Worm (Caenorhabditis elegans) whole organism, L4/young adult: ENCODE measurements around the gene ndua-7.

Experiments
- W03F9.2 ChIP-seq: fragments of 150-350 bp; optimal IDR thresholded peaks from 2 replicates; lab custom pipeline; 2014; ENCODE audit warnings: missing biosample characterization, missing genetic modification characterization
- dao-5 ChIP-seq: sonication (generic microtip); optimal IDR thresholded peaks from 2 replicates; lab custom pipeline; 2016; ENCODE audit warnings: missing genotype, missing genetic modification characterization, moderate library complexity, missing compliant biosample characterization
- him-1 ChIP-seq: sonication (generic microtip); optimal IDR thresholded peaks from 2 replicates; lab custom pipeline; 2016; ENCODE audit warnings: missing genotype, missing genetic modification reagents, missing genetic modification characterization, missing compliant biosample characterization

The ndua-7 gene

DNA sequence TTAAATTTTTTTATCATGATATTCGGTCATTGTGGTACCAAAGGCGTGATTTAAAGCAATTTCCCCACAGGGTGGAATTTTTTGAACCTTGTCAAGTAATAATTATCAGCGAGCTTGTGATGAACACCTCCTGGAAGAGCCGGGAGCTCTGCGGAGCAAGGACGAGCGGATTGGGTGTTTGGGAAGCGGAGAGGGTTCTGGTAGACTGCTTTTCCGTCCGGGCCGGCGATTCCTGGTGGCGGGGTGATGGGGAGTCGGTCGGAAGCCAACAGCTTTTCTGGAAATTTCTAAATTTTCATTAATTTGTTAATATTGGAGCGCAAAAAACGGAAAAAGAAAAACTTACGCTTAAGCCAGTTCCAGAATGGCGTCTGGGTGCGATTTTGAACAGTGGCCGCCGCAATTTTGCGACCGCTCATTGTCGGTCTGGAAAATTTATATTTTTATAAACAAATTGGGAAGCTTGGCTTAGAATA is at the start of gene ndua-7:
Gene ndua-7 (minus strand): TSS at position 426 of the 476 bp plus-strand sequence.
- TF ChIP-seq dao-5 (tag; lab: Kevin White, UChicago): no peak

DNA sequence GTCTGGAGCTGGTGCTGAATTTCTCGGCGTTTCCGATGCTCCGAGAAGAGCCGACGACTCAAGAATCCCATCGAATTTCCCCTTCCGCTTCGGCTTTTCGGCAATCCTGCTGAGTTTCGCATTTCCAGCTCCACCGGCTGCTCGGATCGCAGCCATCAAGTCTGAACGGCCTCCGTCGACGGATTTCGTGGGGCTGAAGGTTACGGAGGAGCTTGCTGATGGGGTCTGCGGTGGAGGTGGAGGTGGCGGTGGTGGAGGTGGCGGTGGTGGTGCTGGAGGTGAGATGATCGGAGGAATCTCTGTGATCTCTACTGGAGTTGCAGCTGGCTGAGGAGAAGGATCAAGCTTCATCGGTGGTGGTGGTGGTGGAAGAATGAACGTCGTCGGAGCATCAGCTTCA is 48.6 kb upstream of the ndua-7 start:
- TF ChIP-seq him-1 (tag; lab: Kevin White, UChicago) (no peak), W03F9.2 (no peak), dao-5 (tag; lab: Kevin White, UChicago) (no peak)

DNA sequence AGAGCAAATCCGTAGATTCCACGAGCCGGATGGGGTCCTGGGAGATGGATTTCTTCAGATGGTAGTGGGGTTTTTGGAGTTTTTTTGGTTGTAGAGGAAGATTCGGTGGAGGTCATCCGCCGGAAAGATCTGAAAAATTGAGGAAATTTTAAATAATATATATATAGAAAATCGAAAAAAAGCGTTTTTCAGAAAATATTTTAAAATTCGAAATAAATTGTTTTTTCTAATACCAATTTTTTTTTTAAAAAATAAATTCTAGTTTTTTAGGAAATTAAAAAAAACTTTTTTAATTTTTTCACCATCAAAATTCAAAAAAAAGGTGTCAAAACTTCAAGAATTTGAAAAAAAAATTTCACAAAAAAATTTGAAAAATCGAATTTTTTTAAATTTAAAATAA is 46.6 kb upstream of the ndua-7 start, which contains the start of the genes noa-1 and Y48E1B.17:
Gene noa-1 (minus strand): TSS at position 101 of the 400 bp plus-strand sequence.
Gene Y48E1B.17 (minus strand): TSS at position 129 of the 400 bp plus-strand sequence.
- no peak for TF ChIP-seq W03F9.2

DNA sequence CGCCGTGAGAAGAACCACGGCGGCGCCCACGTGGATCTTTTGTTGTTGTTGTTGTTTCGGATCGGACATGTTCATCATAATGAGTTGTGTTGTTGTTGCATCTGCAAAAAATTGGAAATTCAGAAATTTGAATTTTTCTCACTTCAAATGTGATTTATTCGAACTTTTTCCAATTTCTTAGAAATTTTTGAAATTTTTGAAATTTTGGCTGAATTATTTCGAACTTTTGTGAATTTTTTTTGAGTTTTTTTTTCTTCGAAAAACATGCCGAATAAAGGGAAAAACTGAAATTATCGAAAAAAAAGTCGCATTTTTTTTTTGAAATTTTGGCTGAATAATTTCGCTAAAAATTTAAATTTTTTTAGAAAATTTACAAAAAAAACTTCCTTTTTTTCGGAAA is 36.7 kb upstream of the ndua-7 start, which contains the start of gene snx-14:
Gene snx-14 (minus strand): TSS at position 101 of the 400 bp plus-strand sequence.
- TF ChIP-seq dao-5 (tag; lab: Kevin White, UChicago): no peak
- TF ChIP-seq him-1 (tag; lab: Kevin White, UChicago): no peak
- no peak for TF ChIP-seq W03F9.2

DNA sequence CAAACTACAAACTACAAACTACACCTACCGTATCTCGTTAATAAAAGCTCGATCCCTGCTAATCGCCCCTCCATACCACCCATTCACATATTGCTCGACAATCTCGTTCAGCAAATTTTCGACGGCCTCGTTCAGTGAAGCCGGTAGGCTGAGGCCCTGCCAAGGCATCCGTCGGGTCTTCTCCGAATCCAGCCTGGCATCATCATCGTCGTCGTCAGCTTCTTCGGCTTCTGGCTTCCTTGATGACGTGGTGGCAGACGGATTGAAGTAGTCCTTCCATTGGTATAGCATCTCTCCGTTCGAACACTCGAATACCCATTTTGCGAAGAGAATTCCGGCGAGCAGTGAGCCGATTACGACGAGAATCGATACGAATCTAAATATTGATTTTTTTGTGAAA is 36.3 kb upstream of the ndua-7 start:
- TF ChIP-seq him-1 (tag; lab: Kevin White, UChicago) (no peak), dao-5 (tag; lab: Kevin White, UChicago) (no peak), W03F9.2 (no peak)

DNA sequence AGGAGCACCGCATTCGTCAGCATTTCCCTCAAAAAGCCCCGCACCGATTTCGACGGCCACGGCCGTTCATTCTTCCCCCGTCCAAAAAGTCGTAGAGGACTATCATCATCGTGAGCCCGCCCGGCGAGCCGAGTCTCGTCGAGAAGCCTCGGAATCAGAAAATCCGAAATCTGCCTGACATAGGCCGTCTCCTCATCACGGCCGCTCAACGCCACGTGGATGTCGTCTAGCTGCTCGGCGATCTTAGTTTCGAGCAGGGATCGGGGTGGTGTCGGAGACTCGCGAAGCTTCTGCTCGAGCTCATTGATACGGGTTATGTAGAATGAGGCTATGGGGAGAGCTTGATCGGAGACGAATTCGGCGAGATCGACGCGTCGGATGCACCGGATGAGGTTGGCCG is 34.7 kb upstream of the ndua-7 start:
- TF ChIP-seq him-1 (tag; lab: Kevin White, UChicago) (no peak), W03F9.2 (no peak), dao-5 (tag; lab: Kevin White, UChicago) (no peak)

DNA sequence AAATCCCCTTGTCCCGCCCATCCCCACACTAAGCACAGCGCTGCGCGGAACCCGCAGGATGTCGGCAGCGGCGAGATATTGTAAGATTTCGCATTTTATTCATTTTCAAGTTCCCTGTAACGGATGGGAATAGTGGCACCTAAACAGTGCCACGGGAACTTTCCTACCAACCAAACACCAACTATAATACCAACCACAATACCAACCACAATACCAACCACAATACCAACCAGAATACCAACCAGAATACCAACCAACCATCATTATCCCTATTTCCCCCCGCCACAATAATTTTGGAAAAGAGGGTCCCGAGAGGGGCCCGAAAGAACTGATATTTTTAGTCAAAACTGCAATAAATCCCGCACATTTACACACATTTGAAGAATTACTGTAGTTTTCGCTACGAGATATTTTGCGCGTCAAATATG is 27.6 kb upstream of the ndua-7 start:
- TF ChIP-seq W03F9.2 (no peak), dao-5 (tag; lab: Kevin White, UChicago) (no peak), him-1 (tag; lab: Kevin White, UChicago) (no peak)

DNA sequence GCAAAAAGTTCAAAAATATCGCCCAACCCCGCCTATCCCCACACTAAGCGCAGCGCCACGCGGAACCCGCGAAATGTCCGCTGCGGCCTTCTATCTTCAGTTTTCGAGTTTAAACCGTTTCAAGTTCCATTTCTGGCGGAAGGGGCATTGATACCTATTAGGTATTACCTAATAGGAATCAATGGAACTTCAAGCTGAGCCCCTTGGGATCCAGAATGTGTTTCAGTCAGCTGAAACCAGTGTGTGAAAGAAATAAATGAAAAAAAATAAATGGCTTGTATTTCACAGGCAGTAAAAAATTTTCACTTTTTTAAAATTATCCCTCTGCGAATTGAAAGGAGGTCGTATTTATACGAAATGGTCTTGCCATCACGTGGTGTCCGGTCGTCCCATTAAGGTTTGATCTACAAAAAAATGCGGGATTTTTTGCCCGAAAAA is 26.8 kb upstream of the ndua-7 start:
- TF ChIP-seq him-1 (tag; lab: Kevin White, UChicago) (no peak), W03F9.2 (peak; percentile 23)

DNA sequence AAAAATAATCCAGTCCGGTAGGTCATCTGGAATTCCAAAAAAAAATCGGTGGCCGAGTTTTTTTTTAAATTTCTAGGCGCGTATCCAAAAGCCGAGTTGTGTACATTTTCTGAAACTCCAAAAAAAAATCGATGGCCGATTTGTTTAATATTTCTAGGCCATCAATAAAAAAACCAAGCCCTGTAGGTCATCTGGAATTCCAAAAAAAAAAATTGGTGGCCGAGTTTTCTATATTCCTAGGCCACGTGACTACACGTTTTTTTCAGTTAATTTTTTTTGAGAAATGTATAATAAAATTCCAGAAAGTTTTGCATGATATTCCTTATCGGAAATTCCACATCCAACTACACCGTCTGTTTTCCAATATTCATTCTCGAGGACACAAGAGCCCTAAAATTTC is 23.2 kb upstream of the ndua-7 start, which contains the start of gene sre-45:
Gene sre-45 (plus strand): TSS at position 301 of the 400 bp plus-strand sequence.
- TF ChIP-seq W03F9.2 (no peak), dao-5 (tag; lab: Kevin White, UChicago) (no peak), him-1 (tag; lab: Kevin White, UChicago) (no peak)

DNA sequence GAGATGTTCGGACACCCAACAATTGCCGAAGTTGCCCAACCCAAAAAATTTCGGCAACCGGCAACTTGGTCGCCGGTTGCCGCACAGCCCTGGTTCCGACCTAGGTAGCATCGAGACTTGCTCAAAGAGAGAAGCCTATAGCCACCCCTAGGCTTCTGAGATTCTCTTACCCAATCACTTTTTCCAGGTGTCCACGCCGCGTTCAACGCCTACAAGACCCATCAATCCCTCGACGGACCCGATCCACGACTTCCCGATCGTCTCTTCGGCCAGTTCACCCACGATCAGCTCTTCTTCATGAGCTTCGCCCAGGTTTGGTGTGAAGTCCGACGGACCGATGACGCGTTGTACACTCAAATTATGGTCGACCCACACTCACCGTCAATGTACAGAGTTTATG is 21.4 kb upstream of the ndua-7 start:
- no peak for TF ChIP-seq him-1 (tag; lab: Kevin White, UChicago)
- no peak for TF ChIP-seq dao-5 (tag; lab: Kevin White, UChicago)
- no peak for TF ChIP-seq W03F9.2

DNA sequence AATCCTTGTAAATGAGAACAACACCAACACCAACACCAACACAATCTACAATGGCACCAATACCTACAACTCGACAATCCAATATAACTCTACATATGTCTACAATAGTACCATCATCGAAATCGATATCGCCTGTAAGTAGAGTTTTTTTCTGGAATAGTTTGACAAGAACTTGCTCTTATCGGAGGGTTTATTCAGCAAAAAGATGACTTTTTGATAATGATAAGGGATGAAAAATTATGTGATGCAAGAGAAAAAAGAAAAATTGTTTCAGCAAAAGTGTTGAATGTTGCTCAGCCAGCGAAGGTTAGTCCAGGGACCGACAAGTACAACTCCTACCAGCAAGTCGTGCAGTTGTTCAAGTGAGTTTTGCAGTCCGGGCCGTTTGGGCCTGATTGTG is 14.2 kb upstream of the ndua-7 start:
- TF ChIP-seq W03F9.2: no peak
- TF ChIP-seq him-1 (tag; lab: Kevin White, UChicago): no peak
- TF ChIP-seq dao-5 (tag; lab: Kevin White, UChicago): no peak

DNA sequence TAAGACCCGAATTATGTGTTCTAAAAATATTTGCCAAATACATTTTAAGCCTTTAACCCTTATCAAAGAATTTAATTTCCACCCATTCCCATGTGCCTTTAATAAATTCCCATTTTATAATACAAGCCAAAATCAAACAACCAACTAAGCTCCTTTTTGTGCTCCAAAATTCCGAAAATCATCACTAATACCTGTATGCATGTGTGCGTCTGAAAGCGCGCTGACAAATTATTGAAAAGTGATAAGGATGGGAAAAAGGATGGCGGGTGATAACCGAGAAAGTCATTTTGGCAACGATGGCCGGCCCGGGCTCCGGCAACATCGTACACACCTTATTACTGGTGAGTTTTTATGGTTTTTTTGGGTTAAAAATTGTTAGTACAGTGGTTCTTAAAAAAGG is 13.1 kb upstream of the ndua-7 start, which contains the start of gene nep-17:
Gene nep-17 (plus strand): TSS at position 285 of the 400 bp plus-strand sequence.
- no peak for TF ChIP-seq W03F9.2
- TF ChIP-seq him-1 (tag; lab: Kevin White, UChicago): no peak
- no peak for TF ChIP-seq dao-5 (tag; lab: Kevin White, UChicago)

DNA sequence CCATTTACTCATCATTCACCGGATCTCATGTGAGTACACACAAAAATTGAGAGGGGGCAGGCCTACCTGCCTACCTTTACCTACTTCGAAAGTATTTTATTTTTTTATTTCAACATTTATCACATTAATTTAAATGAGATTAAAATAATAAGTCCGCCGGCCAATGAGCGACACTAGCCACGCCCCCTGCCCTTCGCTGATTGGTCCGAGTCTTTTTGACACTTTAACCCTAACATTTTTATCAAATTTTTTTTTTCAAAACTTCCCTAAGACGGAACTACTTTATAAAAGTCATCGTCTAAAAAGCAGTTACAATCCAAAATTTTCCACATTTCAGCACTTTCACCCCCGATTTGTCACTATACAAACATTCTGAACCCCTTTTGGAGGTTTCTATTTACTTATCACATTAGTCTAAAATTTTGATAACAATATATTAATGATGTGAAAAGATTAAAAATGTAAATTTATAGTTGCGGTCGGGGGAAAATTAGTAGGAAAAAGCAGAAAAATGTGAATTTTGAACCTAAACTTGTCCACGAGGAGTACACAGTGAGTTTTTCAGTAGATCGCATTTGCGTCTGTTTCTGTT is 11.7 kb upstream of the ndua-7 start:
- TF ChIP-seq W03F9.2: no peak
- TF ChIP-seq him-1 (tag; lab: Kevin White, UChicago): no peak
- TF ChIP-seq dao-5 (tag; lab: Kevin White, UChicago): no peak

DNA sequence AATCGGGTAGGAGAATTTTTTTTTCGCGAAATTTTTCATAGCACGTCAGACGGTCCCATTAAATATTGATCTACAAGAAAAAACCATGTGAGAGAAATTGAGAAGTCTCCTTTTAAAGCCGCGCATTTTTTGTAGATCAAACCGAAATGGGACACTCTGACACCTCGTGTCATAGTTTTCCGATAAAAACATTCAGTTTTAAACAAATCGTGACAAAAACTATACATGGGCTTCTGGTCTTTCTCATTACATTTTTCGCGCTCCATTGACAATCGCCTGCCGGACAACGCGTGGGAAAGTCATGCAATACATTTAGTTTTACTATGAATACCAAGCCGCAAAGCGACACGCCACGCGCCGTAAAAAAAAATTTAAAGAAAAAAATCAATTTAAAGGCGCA is 11.0 kb upstream of the ndua-7 start:
- no peak for TF ChIP-seq him-1 (tag; lab: Kevin White, UChicago)
- TF ChIP-seq dao-5 (tag; lab: Kevin White, UChicago): no peak
- no peak for TF ChIP-seq W03F9.2

DNA sequence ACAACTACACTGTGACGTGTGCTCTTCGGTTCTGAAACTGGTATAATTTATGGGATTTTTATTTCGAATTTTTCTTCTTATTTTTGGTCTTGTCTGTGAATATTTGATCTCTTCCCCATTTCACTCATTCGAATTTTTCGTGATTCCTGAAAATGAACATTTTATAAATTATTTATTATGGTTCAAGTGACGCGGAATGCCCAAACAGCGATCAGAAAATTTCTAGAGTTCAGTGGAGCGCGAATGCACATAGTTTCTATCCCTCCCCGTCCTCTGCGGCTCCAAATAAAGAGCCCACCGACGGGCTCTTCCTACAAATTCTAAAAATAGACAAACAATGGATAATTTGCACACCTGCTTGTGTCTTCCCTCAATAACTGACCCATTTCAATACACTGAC is 9.3 kb upstream of the ndua-7 start, which contains the start of gene F54F11.1:
Gene F54F11.1 (plus strand): TSS at position 301 of the 400 bp plus-strand sequence.
- TF ChIP-seq him-1 (tag; lab: Kevin White, UChicago) (no peak), W03F9.2 (no peak), dao-5 (tag; lab: Kevin White, UChicago) (no peak)
